Worm (Caenorhabditis elegans) whole organism, L3 larva: Measurements from ENCODE around the gene irld-3.
"Not testable (repeated sequence)": the region's sequence is repeated elsewhere in the genome, so short reads cannot be mapped to it uniquely, and the experiment has no call there.

Experiments
- R02D3.7 ChIP-seq: fragments of 150-350 bp; optimal IDR thresholded peaks from 2 replicates; lab custom pipeline; 2014; ENCODE audit warnings: missing biosample characterization, missing genetic modification characterization
- aly-2 ChIP-seq: fragments of 150-350 bp; optimal IDR thresholded peaks from 2 replicates; lab custom pipeline; 2014; ENCODE audit warnings: missing biosample characterization, missing genetic modification characterization
- ama-1 ChIP-seq: fragments of 150-350 bp; optimal IDR thresholded peaks from 2 replicates; lab custom pipeline; 2018
- ceh-16 ChIP-seq: sonication (generic microtip); optimal IDR thresholded peaks from 2 replicates; lab custom pipeline; 2017; ENCODE audit warnings: missing biosample characterization, missing genetic modification characterization
- ceh-28 ChIP-seq: fragments of 150-350 bp; optimal IDR thresholded peaks from 2 replicates; lab custom pipeline; 2014; ENCODE audit warnings: missing biosample characterization, missing genetic modification reagents, missing genetic modification characterization
- ceh-82 ChIP-seq: fragments of 150-350 bp; optimal IDR thresholded peaks from 2 replicates; lab custom pipeline; 2014; ENCODE audit warnings: missing biosample characterization, missing genetic modification characterization
- ceh-9 ChIP-seq: sonication (generic microtip); optimal IDR thresholded peaks from 2 replicates; lab custom pipeline; 2018; ENCODE audit warnings: missing biosample characterization, missing genetic modification characterization
- egl-27 ChIP-seq: sonication (generic microtip); optimal IDR thresholded peaks from 4 replicates; lab custom pipeline; 2017; ENCODE audit warnings: missing biosample characterization, missing genetic modification reagents, missing genetic modification characterization
- elt-1 ChIP-seq: fragments of 150-350 bp; optimal IDR thresholded peaks from 2 replicates; lab custom pipeline; 2014; ENCODE audit warnings: missing biosample characterization, missing genetic modification characterization
- elt-2 ChIP-seq: sonication (generic microtip); optimal IDR thresholded peaks from 2 replicates; lab custom pipeline; 2016; ENCODE audit warnings: missing genetic modification reagents, mild to moderate bottlenecking, missing genetic modification characterization, missing compliant biosample characterization
- elt-3 ChIP-seq, 3 experiments: fragments of 150-350 bp in 1 of 3; sonication (generic microtip) in 2 of 3; optimal IDR thresholded peaks; 2 replicates in 2 of 3; 4 replicates in 1 of 3; lab custom pipeline; 2014 to 2017; ENCODE audit warnings: missing biosample characterization in 3 of 3, missing genetic modification characterization in 3 of 3
- fkh-10 ChIP-seq: sonication (generic microtip); optimal IDR thresholded peaks from 2 replicates; lab custom pipeline; 2017; ENCODE audit warnings: missing biosample characterization, missing genetic modification reagents, missing genetic modification characterization
- fos-1 ChIP-seq: fragments of 150-350 bp; optimal IDR thresholded peaks from 2 replicates; lab custom pipeline; 2014; ENCODE audit warnings: missing biosample characterization, missing genetic modification characterization
- hmg-11 ChIP-seq: sonication (generic microtip); optimal IDR thresholded peaks from 2 replicates; lab custom pipeline; 2016; ENCODE audit warnings: missing genetic modification characterization, missing compliant biosample characterization
- lin-15B ChIP-seq: fragments of 150-350 bp; optimal IDR thresholded peaks from 2 replicates; lab custom pipeline; 2014; ENCODE audit warnings: missing biosample characterization, missing genetic modification characterization
- lsy-12 ChIP-seq: sonication (generic microtip); optimal IDR thresholded peaks from 2 replicates; lab custom pipeline; 2016; ENCODE audit warnings: mild to moderate bottlenecking, missing genetic modification characterization, missing compliant biosample characterization
- mdl-1 ChIP-seq: fragments of 150-350 bp; optimal IDR thresholded peaks from 2 replicates; lab custom pipeline; 2014; ENCODE audit warnings: missing biosample characterization, missing genetic modification characterization
- nfya-1 ChIP-seq: sonication (generic microtip); optimal IDR thresholded peaks from 2 replicates; lab custom pipeline; 2017; ENCODE audit warnings: missing genetic modification characterization, mild to moderate bottlenecking, missing compliant biosample characterization, antibody characterized with exemption, moderate library complexity; ENCODE audit not compliant: insufficient read depth
- nhr-11 ChIP-seq: fragments of 150-350 bp; optimal IDR thresholded peaks from 2 replicates; lab custom pipeline; 2014; ENCODE audit warnings: missing biosample characterization, missing genetic modification characterization
- nhr-12 ChIP-seq: fragments of 150-350 bp; optimal IDR thresholded peaks from 2 replicates; lab custom pipeline; 2014; ENCODE audit warnings: missing biosample characterization, missing genetic modification characterization
- nhr-28 ChIP-seq: fragments of 150-350 bp; optimal IDR thresholded peaks from 2 replicates; lab custom pipeline; 2014; ENCODE audit warnings: missing biosample characterization, missing genetic modification characterization
- nhr-43 ChIP-seq: sonication (generic microtip); optimal IDR thresholded peaks from 2 replicates; lab custom pipeline; 2016; ENCODE audit warnings: mild to moderate bottlenecking, missing genetic modification characterization, missing compliant biosample characterization; ENCODE audit not compliant: poor library complexity, severe bottlenecking
- nhr-67 ChIP-seq: fragments of 150-350 bp; optimal IDR thresholded peaks from 2 replicates; lab custom pipeline; 2014; ENCODE audit warnings: missing biosample characterization, missing genetic modification characterization
- nhr-76 ChIP-seq: fragments of 150-350 bp; sonication (generic microtip); optimal IDR thresholded peaks from 5 replicates; lab custom pipeline; 2014; ENCODE audit warnings: missing biosample characterization, missing genetic modification characterization
- pha-4 ChIP-seq: fragments of 150-350 bp; optimal IDR thresholded peaks from 2 replicates; lab custom pipeline; 2014; ENCODE audit warnings: missing biosample characterization, missing genetic modification reagents, missing genetic modification characterization
- skn-1 ChIP-seq: fragments of 150-350 bp; optimal IDR thresholded peaks from 2 replicates; lab custom pipeline; 2014; ENCODE audit warnings: missing biosample characterization, missing genetic modification characterization
- tbx-2 ChIP-seq: sonication (generic microtip); optimal IDR thresholded peaks from 2 replicates; lab custom pipeline; 2016; ENCODE audit warnings: mild to moderate bottlenecking, missing genetic modification characterization, missing compliant biosample characterization
- unc-39 ChIP-seq: sonication (generic microtip); optimal IDR thresholded peaks from 4 replicates; lab custom pipeline; 2017; ENCODE audit warnings: missing biosample characterization, missing genetic modification characterization
- unc-62 ChIP-seq: fragments of 150-350 bp; sonication (generic microtip); optimal IDR thresholded peaks from 4 replicates; lab custom pipeline; 2014; ENCODE audit warnings: missing biosample characterization, missing genetic modification reagents, missing genetic modification characterization
- zag-1 ChIP-seq: fragments of 150-350 bp; optimal IDR thresholded peaks from 2 replicates; lab custom pipeline; 2014; ENCODE audit warnings: missing biosample characterization, missing genetic modification characterization
- ztf-11 ChIP-seq: fragments of 150-350 bp; optimal IDR thresholded peaks from 2 replicates; lab custom pipeline; 2014; ENCODE audit warnings: missing biosample characterization, missing genetic modification characterization
- ztf-4 ChIP-seq: fragments of 150-350 bp; optimal IDR thresholded peaks from 2 replicates; lab custom pipeline; 2014; ENCODE audit warnings: missing biosample characterization, missing genetic modification characterization

The irld-3 gene

ce11 chrV:3107450-3107849 lies 30.9 kb downstream of the irld-3 start, which contains the start of gene str-68:
Gene str-68 (minus strand): TSS chrV:3107550.
- TF ChIP-seq hmg-11 (no peak), tbx-2 (tag; lab: Kevin White, UChicago) (no peak), fos-1 (tag; lab: Kevin White, UChicago) (no peak), lin-15B (tag; lab: Kevin White, UChicago) (no peak), nhr-11 (tag; lab: Kevin White, UChicago) (no peak), lsy-12 (tag; lab: Kevin White, UChicago) (no peak)
- TF ChIP-seq, all 47 proteins: peak for 0

ce11 chrV:3106785-3107184 lies 31.6 kb downstream of the irld-3 start:
- TF ChIP-seq ceh-16 (tag; lab: Kevin White, UChicago) (no peak), aly-2 (tag; lab: Kevin White, UChicago) (no peak), nhr-28 (no peak), nhr-11 (tag; lab: Kevin White, UChicago) (no peak), lin-15B (tag; lab: Kevin White, UChicago) (no peak), unc-62 (no peak), zag-1 (tag; lab: Kevin White, UChicago) (no peak), skn-1 (no peak)

- TF ChIP-seq R02D3.7 (tag; lab: Kevin White, UChicago): no peak
- TF ChIP-seq nhr-12: no peak
- no peak for TF ChIP-seq elt-3 (tag; optimal IDR thresholded peaks at IDR 0.05; lab: Kevin White, UChicago)
- no peak for TF ChIP-seq nhr-28
- TF ChIP-seq egl-27 (tag; lab: Kevin White, UChicago): no peak
- TF ChIP-seq unc-39: no peak
- no peak for TF ChIP-seq ztf-4
- no peak for TF ChIP-seq mdl-1 (tag; lab: Kevin White, UChicago)
- no peak for TF ChIP-seq nhr-43 (tag; lab: Kevin White, UChicago)
- TF ChIP-seq elt-1 (tag; lab: Kevin White, UChicago): no peak
- TF ChIP-seq ceh-82 (tag; lab: Kevin White, UChicago): no peak
- TF ChIP-seq unc-62: no peak
- TF ChIP-seq lin-15B (tag; lab: Kevin White, UChicago): no peak
- no peak for TF ChIP-seq ceh-9
- no peak for TF ChIP-seq ztf-11 (tag; lab: Kevin White, UChicago)
- no peak for TF ChIP-seq nhr-76 (tag; lab: Kevin White, UChicago)
- no peak for TF ChIP-seq nfya-1
Measured at ce11 chrV:3105810-3106209, 32.6 kb downstream of the irld-3 start, which contains the start of gene str-69. Gene str-69 (minus strand): TSS chrV:3105910.

ce11 chrV:3104134-3104533 lies 34.3 kb downstream of the irld-3 start, which contains the start of gene str-66:
Gene str-66 (minus strand): TSS chrV:3104234.
- no peak for TF ChIP-seq nhr-67 (tag; lab: Kevin White, UChicago)
- TF ChIP-seq nhr-28: no peak
- TF ChIP-seq nhr-43 (tag; lab: Kevin White, UChicago): no peak
- no peak for TF ChIP-seq mdl-1 (tag; lab: Kevin White, UChicago)
- TF ChIP-seq egl-27 (tag; lab: Kevin White, UChicago): no peak
- TF ChIP-seq ceh-9: no peak
- no peak for TF ChIP-seq ztf-11 (tag; lab: Kevin White, UChicago)
- TF ChIP-seq, all 47 proteins: peak for 0

ce11 chrV:3102049-3102448 lies 36.3 kb downstream of the irld-3 start, which contains the start of gene Y73C8C.4:
Gene Y73C8C.4 (minus strand): TSS chrV:3102149.
- not testable (repeated sequence) for TF ChIP-seq ztf-4; hmg-11; ceh-82 (tag; lab: Kevin White, UChicago)
- TF ChIP-seq, all 47 proteins: peak for 0; not testable (repeated sequence) for 47

ce11 chrV:3100527-3100926 lies 37.9 kb downstream of the irld-3 start:
- TF ChIP-seq ceh-16 (tag; lab: Kevin White, UChicago) (no peak), hmg-11 (no peak), ama-1 (no peak), nhr-28 (no peak), fkh-10 (GFP tag; lab: Kevin White, UChicago) (no peak)

ce11 chrV:3094351-3094750 lies 44.0 kb downstream of the irld-3 start, which contains the start of gene cyp-33C9:
Gene cyp-33C9 (minus strand): TSS chrV:3094561.
- TF ChIP-seq elt-2 (tag; lab: Kevin White, UChicago) (peak; percentile 20), pha-4 (peak; percentile 59), ceh-28 (tag; lab: Kevin White, UChicago) (no peak)
